Worm (Caenorhabditis elegans) whole organism, midembryonic: ENCODE results near the gene sulp-3.

Experiments used
- cog-1 ChIP-seq: sonication (generic microtip); optimal IDR thresholded peaks from 2 replicates; lab custom pipeline; 2016; ENCODE audit warnings: missing genetic modification characterization, missing compliant biosample characterization
- med-1 ChIP-seq: sonication (generic microtip); optimal IDR thresholded peaks from 2 replicates; lab custom pipeline; 2017; ENCODE audit warnings: missing genetic modification characterization, mild to moderate bottlenecking, missing compliant biosample characterization, antibody characterized with exemption, missing genetic modification reagents; ENCODE audit not compliant: insufficient read depth
- ref-1 ChIP-seq: fragments of 200-800 bp; sonication (Bioruptor generic); conservative IDR thresholded peaks from 2 replicates; pipeline ENCODE4 v1.3.6; 2022; ENCODE audit warnings: missing genetic modification reagents, missing genetic modification characterization, missing compliant biosample characterization

- no peak for TF ChIP-seq ref-1
- TF ChIP-seq cog-1 (tag; lab: Kevin White, UChicago) = no peak
- TF ChIP-seq med-1 = no peak
These were observed 17.7 kb downstream of the sulp-3 start for ce11 chrX:8390508-8390907.
